Fruit fly (Drosophila melanogaster): ENCODE data around the gene CG5693.
A peak's percentile ranks its signal among the peaks of the same experiment; 100 is the strongest.

CG5693 gene

DNA sequence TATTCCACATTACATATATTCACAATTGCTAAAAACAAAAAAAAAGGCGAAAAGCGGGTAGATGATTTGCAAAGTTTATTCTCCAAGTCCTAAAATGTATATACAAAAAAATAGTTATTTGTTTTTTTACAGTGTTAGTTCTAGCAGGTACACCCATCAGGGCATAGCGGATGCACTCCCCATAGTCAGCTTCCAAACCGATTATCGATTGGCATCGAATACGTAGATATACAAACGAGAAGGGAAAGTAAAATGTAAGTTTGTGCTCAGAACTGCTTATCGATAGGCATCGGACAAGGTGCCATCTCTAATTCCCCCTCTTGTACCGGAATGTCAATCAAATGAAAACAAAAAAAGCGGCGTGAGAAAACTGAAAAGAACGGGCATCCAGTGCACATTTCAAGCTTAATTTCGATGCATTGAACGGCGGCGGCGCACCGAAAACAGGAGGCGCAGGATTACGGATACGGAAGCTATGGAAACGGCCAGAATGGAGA, 43.3 kb upstream of the CG5693 start, which contains the start of gene CG5674 (continued):
- TF ChIP-seq CG3847 (GFP tag; IDR thresholded peaks at IDR 0.05) (peak; percentile 64), CG6689 (GFP tag; IDR thresholded peaks at IDR 0.05) (no peak), Sry-δ (GFP tag; optimal IDR thresholded peaks at IDR 0.05) (peak; percentile 98), Dref (GFP tag; IDR thresholded peaks at IDR 0.05) (peak; percentile 99), CG11456 (GFP tag; IDR thresholded peaks at IDR 0.05) (peak; percentile 76; the same call in 1 of the 3 replicates), so (GFP tag; IDR thresholded peaks at IDR 0.05) (0 out of 3 replicates have a peak, but pooled peaks have one; percentile 26), crol (GFP tag; IDR thresholded peaks at IDR 0.05) (peak; percentile 91), CG1832 (GFP tag; optimal IDR thresholded peaks at IDR 0.05) (peak; percentile 37), H15 (GFP tag; IDR thresholded peaks at IDR 0.05) (peak; percentile 53; the same call in 1 of the 3 replicates), CG11695 (GFP tag; IDR thresholded peaks at IDR 0.05) (0 out of 3 replicates have a peak, but pooled peaks have one; percentile 35), gsb-n (tag; optimal IDR thresholded peaks at IDR 0.05) (no peak), Bgb (GFP tag; IDR thresholded peaks at IDR 0.05; ENCODE audit: partially characterized antibody) (peak; percentile 93), yki (optimal IDR thresholded peaks at IDR 0.05) (peak; percentile 26), Trl (optimal IDR thresholded peaks at IDR 0.05) (no peak), Trl (GFP tag; optimal IDR thresholded peaks at IDR 0.05) (peak; percentile 42), CG3838 (GFP tag; optimal IDR thresholded peaks at IDR 0.05) (no peak), HLH3B (GFP tag; IDR thresholded peaks at IDR 0.05) (0 out of 2 replicates have a peak, but pooled peaks have one; percentile 8), CG9797 (GFP tag; optimal IDR thresholded peaks at IDR 0.05) (peak; percentile 34), CG6813 (GFP tag; optimal IDR thresholded peaks at IDR 0.05) (no peak), Hr51 (GFP tag; optimal IDR thresholded peaks at IDR 0.05) (peak in 1 of 2 experiments; percentile 47), Hsf (GFP tag; optimal IDR thresholded peaks at IDR 0.05) (peak; percentile 75), CG17568 (GFP tag; optimal IDR thresholded peaks at IDR 0.05) (no peak), CG32772 (GFP tag; IDR thresholded peaks at IDR 0.05) (peak; percentile 39; the same call in 1 of the 2 replicates), croc (GFP tag; conservative IDR thresholded peaks at IDR 0.05) (no peak), CG18476 (GFP tag; optimal IDR thresholded peaks at IDR 0.05) (no peak), CG2202 (tag; optimal IDR thresholded peaks at IDR 0.05) (no peak), CG1792 (GFP tag; optimal IDR thresholded peaks at IDR 0.05) (peak; percentile 46), Eip74EF (GFP tag; optimal IDR thresholded peaks at IDR 0.05) (no peak), dysf (GFP tag; IDR thresholded peaks at IDR 0.05) (peak; percentile 51; the same call in 2 of the 3 replicates), tll (GFP tag; optimal IDR thresholded peaks at IDR 0.05) (no peak), CG17186 (GFP tag; optimal IDR thresholded peaks at IDR 0.05) (peak; percentile 23), CG2120 (GFP tag; optimal IDR thresholded peaks at IDR 0.05) (no peak), B-H2 (GFP tag; optimal IDR thresholded peaks at IDR 0.05) (no peak), lola (GFP tag; optimal IDR thresholded peaks at IDR 0.05) (no peak), gt (GFP tag; IDR thresholded peaks at IDR 0.05) (no peak), CG10959 (GFP tag; IDR thresholded peaks at IDR 0.05) (no peak), chinmo (GFP tag; IDR thresholded peaks at IDR 0.05; ENCODE audit: partially characterized antibody) (peak; percentile 86; the same call in 3 of the 4 replicates), fu2 (GFP tag; optimal IDR thresholded peaks at IDR 0.05) (peak; percentile 44), CG10267 (tag; optimal IDR thresholded peaks at IDR 0.05) (peak; percentile 54), Blimp-1 (GFP tag; optimal IDR thresholded peaks at IDR 0.05) (no peak), CG10543 (GFP tag; optimal IDR thresholded peaks at IDR 0.05) (no peak), Ets97D (GFP tag; optimal IDR thresholded peaks at IDR 0.05) (peak; percentile 89), Sin3A (optimal IDR thresholded peaks at IDR 0.05) (peak; percentile 54), ci (GFP tag; IDR thresholded peaks at IDR 0.05) (peak; percentile 70; the same call in 1 of the 3 replicates), CG6272 (GFP tag; IDR thresholded peaks at IDR 0.05) (0 out of 2 replicates have a peak, but pooled peaks have one; percentile 12), CG3065 (GFP tag; optimal IDR thresholded peaks at IDR 0.05) (no peak), CG11696 (GFP tag; IDR thresholded peaks at IDR 0.05) (no peak), vfl (GFP tag; optimal IDR thresholded peaks at IDR 0.05) (no peak), sisA (GFP tag; IDR thresholded peaks at IDR 0.05) (peak; percentile 48), CG7987 (GFP tag; optimal IDR thresholded peaks at IDR 0.05) (no peak)
